Fruit fly (Drosophila melanogaster) S2 (cell line): ENCODE measurements around the gene pdgy.

Experiments used
- CG8478 ChIP-seq: fragments of >200 bp; optimal IDR thresholded peaks from 2 replicates; lab custom pipeline; 2018
- CTCF ChIP-seq, 2 experiments: fragments of >200 bp; optimal IDR thresholded peaks; 2 replicates each; lab custom pipeline; 2018

- TF ChIP-seq CG8478 (lab: Kevin White, UChicago) (no peak), CTCF (optimal IDR thresholded peaks at IDR 0.05; lab: Kevin White, UChicago) (peak; percentile 70 to 72)
Observed at dm6 chrX:14910464-14911349, 42.6 kb downstream of the pdgy start, which contains the start of gene CG14406.
